Worm (Caenorhabditis elegans) whole organism, young adult: Measurements from ENCODE around the gene elt-6.

ENCODE experiments used
- F10E7.11 ChIP-seq: sonication (generic microtip); optimal IDR thresholded peaks from 2 replicates; lab custom pipeline; 2017; ENCODE audit warnings: mild to moderate bottlenecking, missing genetic modification characterization, moderate library complexity, missing compliant biosample characterization
- Y56A3A.18 ChIP-seq: fragments of 200-800 bp; sonication (Bioruptor generic); IDR thresholded peaks from 2 replicates; pipeline ENCODE4 v1.3.6; 2022; ENCODE audit warnings: missing genetic modification reagents, missing genetic modification characterization, missing compliant biosample characterization
- ama-1 ChIP-seq, 3 experiments: fragments of 150-350 bp in 1 of 3; sonication (generic microtip) in 2 of 3; optimal IDR thresholded peaks; 2 replicates each; lab custom pipeline; 2014 to 2018; ENCODE audit warnings: missing biosample characterization in 2 of 3, missing genetic modification characterization in 2 of 3, missing genetic modification reagents in 2 of 3
- attf-3 ChIP-seq: fragments of 200-800 bp; sonication (Bioruptor generic); conservative IDR thresholded peaks from 2 replicates; pipeline ENCODE4 v1.3.6; 2022; ENCODE audit warnings: missing genetic modification reagents, missing genetic modification characterization, missing compliant biosample characterization
- egrh-3 ChIP-seq: fragments of 200-800 bp; sonication (Bioruptor generic); IDR thresholded peaks from 2 replicates; pipeline ENCODE4 v1.3.6; 2022; ENCODE audit warnings: missing genetic modification reagents, missing genetic modification characterization, missing compliant biosample characterization
- fkh-3 ChIP-seq: sonication (generic microtip); optimal IDR thresholded peaks from 2 replicates; lab custom pipeline; 2016; ENCODE audit warnings: mild to moderate bottlenecking, missing genetic modification characterization, missing compliant biosample characterization
- hmg-20 ChIP-seq: fragments of 200-800 bp; sonication (Bioruptor generic); IDR thresholded peaks from 2 replicates; pipeline ENCODE4 v1.3.6; 2022; ENCODE audit warnings: missing genetic modification reagents, missing genetic modification characterization, missing compliant biosample characterization
- lin-54 ChIP-seq: fragments of 200-800 bp; sonication (Bioruptor generic); optimal IDR thresholded peaks from 2 replicates; lab custom pipeline; 2018; ENCODE audit warnings: mild to moderate bottlenecking, missing genetic modification characterization, missing compliant biosample characterization
- mes-4 ChIP-seq: sonication (generic microtip); optimal IDR thresholded peaks from 2 replicates; lab custom pipeline; 2016; ENCODE audit warnings: missing genotype, missing genetic modification characterization, missing compliant biosample characterization
- nfyb-1 ChIP-seq: fragments of 200-800 bp; sonication (Bioruptor generic); IDR thresholded peaks from 2 replicates; pipeline ENCODE4 v1.3.6; 2022; ENCODE audit warnings: missing genetic modification reagents, missing genetic modification characterization, missing compliant biosample characterization
- snpc-1.3 ChIP-seq: sonication (generic microtip); optimal IDR thresholded peaks from 2 replicates; lab custom pipeline; 2017; ENCODE audit warnings: missing genetic modification characterization, mild to moderate bottlenecking, missing compliant biosample characterization, antibody characterized with exemption, moderate library complexity, missing genotype, missing genetic modification reagents; ENCODE audit not compliant: insufficient read depth
- unc-62 ChIP-seq: fragments of 150-350 bp; optimal IDR thresholded peaks from 2 replicates; lab custom pipeline; 2014; ENCODE audit warnings: missing biosample characterization, missing genetic modification reagents, missing genetic modification characterization
- ztf-28 ChIP-seq: fragments of 200-800 bp; sonication (Bioruptor generic); IDR thresholded peaks from 2 replicates; pipeline ENCODE4 v1.3.6; 2022; ENCODE audit warnings: missing genetic modification reagents, missing genetic modification characterization, missing compliant biosample characterization
- ztf-3 ChIP-seq: fragments of 200-800 bp; sonication (Bioruptor generic); optimal IDR thresholded peaks from 2 replicates; lab custom pipeline; 2018; ENCODE audit warnings: mild to moderate bottlenecking, missing genetic modification characterization, missing compliant biosample characterization

ce11 chrIV:1911273-1911672 is 6.5 kb upstream of the elt-6 start:
- TF ChIP-seq mes-4 (tag; lab: Kevin White, UChicago) (no peak), lin-54 (no peak), ztf-3 (GFP tag; lab: Kevin White, UChicago) (no peak), unc-62 (no peak), ama-1 (optimal IDR thresholded peaks at IDR 0.05; lab: Kevin White, UChicago) (no peak), ama-1 (GFP tag; optimal IDR thresholded peaks at IDR 0.05; lab: Kevin White, UChicago) (no peak), hmg-20 (no peak), ztf-28 (GFP tag; lab: Robert Waterston, UW) (no peak), attf-3 (GFP tag; lab: Robert Waterston, UW) (no peak), snpc-1.3 (tag; lab: Kevin White, UChicago) (no peak), nfyb-1 (GFP tag; lab: Robert Waterston, UW) (no peak), egrh-3 (GFP tag; lab: Robert Waterston, UW) (no peak), F10E7.11 (tag; lab: Kevin White, UChicago) (no peak), Y56A3A.18 (GFP tag; lab: Robert Waterston, UW) (no peak), fkh-3 (tag; lab: Kevin White, UChicago) (no peak)
